Fruit fly (Drosophila melanogaster) whole organism, prepupa: ENCODE data around the gene CG11723.

Experiments used
- CG10669 ChIP-seq: fragments of 200-800 bp; sonication (Bioruptor generic); optimal IDR thresholded peaks from 3 replicates; lab custom pipeline; 2018; ENCODE audit warnings: missing biosample characterization, mild to moderate bottlenecking, missing genetic modification characterization, moderate library complexity
- CG1621 ChIP-seq: fragments of 200-800 bp; sonication (Bioruptor generic); optimal IDR thresholded peaks from 3 replicates; lab custom pipeline; 2018; ENCODE audit warnings: missing biosample characterization, mild to moderate bottlenecking, missing genetic modification characterization
- CG34406 ChIP-seq: fragments of 200-800 bp; sonication (Bioruptor generic); optimal IDR thresholded peaks from 3 replicates; lab custom pipeline; 2016; ENCODE audit warnings: missing biosample characterization, missing genetic modification characterization
- CG6792 ChIP-seq: fragments of 200-800 bp; sonication (Bioruptor generic); optimal IDR thresholded peaks from 3 replicates; lab custom pipeline; 2016; ENCODE audit warnings: missing biosample characterization, missing genetic modification characterization
- CG6808 ChIP-seq: fragments of 200-800 bp; sonication (Bioruptor generic); optimal IDR thresholded peaks from 3 replicates; lab custom pipeline; 2017; ENCODE audit warnings: missing biosample characterization, missing genetic modification characterization, mild to moderate bottlenecking, moderate library complexity, missing genetic modification reagents
- CG7368 ChIP-seq: fragments of 200-800 bp; sonication (Bioruptor generic); optimal IDR thresholded peaks from 3 replicates; lab custom pipeline; 2016; ENCODE audit warnings: missing biosample characterization, missing genetic modification characterization
- Ets21C ChIP-seq: fragments of 200-800 bp; sonication (Bioruptor generic); optimal IDR thresholded peaks from 3 replicates; lab custom pipeline; 2016; ENCODE audit warnings: missing biosample characterization, missing genetic modification characterization
- Gug ChIP-seq: fragments of 200-800 bp; sonication (Bioruptor generic); IDR thresholded peaks from 2 replicates; pipeline ENCODE4 v1.3.6; 2022; ENCODE audit warnings: missing biosample characterization, missing genetic modification characterization
- dsx ChIP-seq: fragments of 200-800 bp; optimal IDR thresholded peaks from 3 replicates; lab custom pipeline; 2019; ENCODE audit warnings: missing biosample characterization, mild to moderate bottlenecking, missing genetic modification characterization, moderate library complexity; ENCODE audit not compliant: poor library complexity, severe bottlenecking
- eg ChIP-seq: fragments of 200-800 bp; sonication (Bioruptor generic); IDR thresholded peaks from 3 replicates; pipeline ENCODE4 v1.3.6; 2022; ENCODE audit warnings: missing biosample characterization, missing genetic modification characterization
- fkh ChIP-seq: fragments of 200-800 bp; sonication (Bioruptor generic); optimal IDR thresholded peaks from 3 replicates; lab custom pipeline; 2017; ENCODE audit warnings: missing biosample characterization, mild to moderate bottlenecking, missing genetic modification characterization, moderate library complexity
- lz ChIP-seq: fragments of 200-800 bp; sonication (Bioruptor generic); optimal IDR thresholded peaks from 3 replicates; lab custom pipeline; 2016; ENCODE audit warnings: missing biosample characterization, missing genetic modification characterization
- pdm3 ChIP-seq: fragments of 200-800 bp; sonication (Bioruptor generic); optimal IDR thresholded peaks from 3 replicates; lab custom pipeline; 2016; ENCODE audit warnings: missing biosample characterization, missing genetic modification characterization
- topi ChIP-seq: fragments of 200-800 bp; sonication (Bioruptor generic); optimal IDR thresholded peaks from 3 replicates; lab custom pipeline; 2016; ENCODE audit warnings: missing biosample characterization, missing genetic modification characterization

- TF ChIP-seq CG10669: peak; percentile 2
- TF ChIP-seq Ets21C: peak; percentile 20
- peak; percentile 12 for TF ChIP-seq CG6792 (GFP tag; lab: Kevin White, UChicago)
- no peak for TF ChIP-seq Gug (GFP tag; lab: Robert Waterston, UW)
- TF ChIP-seq topi (GFP tag; lab: Kevin White, UChicago): peak; percentile 59
- TF ChIP-seq fkh (GFP tag; lab: Kevin White, UChicago): peak; percentile 53
- peak; percentile 31 for TF ChIP-seq lz
- no peak for TF ChIP-seq eg (GFP tag; lab: Robert Waterston, UW)
- peak; percentile 50 for TF ChIP-seq CG6808 (GFP tag; lab: Kevin White, UChicago)
- TF ChIP-seq pdm3 (GFP tag; lab: Kevin White, UChicago): peak; percentile 26
- peak; percentile 56 for TF ChIP-seq CG7368 (GFP tag; lab: Kevin White, UChicago)
- peak; percentile 100 for TF ChIP-seq CG1621
- peak; percentile 58 for TF ChIP-seq dsx (GFP tag; lab: Kevin White, UChicago)
- peak; percentile 26 for TF ChIP-seq CG34406 (GFP tag; lab: Kevin White, UChicago)
Measured at dm6 chr2L:2193357-2193780, 46.3 kb upstream of the CG11723 start.
